Fruit fly (Drosophila melanogaster) whole organism, embryonic: Measurements from ENCODE around the gene CG10301.

Source experiments
- Abd-B ChIP-seq: fragments of 200-800 bp; sonication (Bioruptor generic); optimal IDR thresholded peaks from 2 replicates; lab custom pipeline; 2018; ENCODE audit warnings: missing biosample characterization, mild to moderate bottlenecking, missing genetic modification characterization, moderate library complexity
- Atf6 ChIP-seq: fragments of 200-800 bp; sonication (Bioruptor generic); IDR thresholded peaks from 2 replicates; pipeline ENCODE4 v1.3.6; 2022; ENCODE audit warnings: missing biosample characterization, missing genetic modification characterization
- B-H2 ChIP-seq: fragments of 200-800 bp; sonication (Bioruptor generic); optimal IDR thresholded peaks from 2 replicates; lab custom pipeline; 2018; ENCODE audit warnings: missing biosample characterization, mild to moderate bottlenecking, missing genetic modification characterization
- CG10462 ChIP-seq: fragments of 200-800 bp; sonication (Bioruptor generic); optimal IDR thresholded peaks from 2 replicates; lab custom pipeline; 2016; ENCODE audit warnings: missing biosample characterization, missing genetic modification characterization
- CG12299 ChIP-seq: fragments of 200-800 bp; sonication (Bioruptor generic); optimal IDR thresholded peaks from 2 replicates; lab custom pipeline; 2018; ENCODE audit warnings: missing biosample characterization, mild to moderate bottlenecking, missing genetic modification characterization
- CG12659 ChIP-seq: fragments of 200-800 bp; sonication (Bioruptor generic); optimal IDR thresholded peaks from 3 replicates; lab custom pipeline; 2017; ENCODE audit warnings: mild to moderate bottlenecking, missing biosample characterization, missing genetic modification reagents, missing genetic modification characterization
- CG13624 ChIP-seq: fragments of 200-800 bp; sonication (Bioruptor generic); optimal IDR thresholded peaks from 2 replicates; lab custom pipeline; 2016; ENCODE audit warnings: missing biosample characterization, missing genetic modification characterization
- CG15696 ChIP-seq: fragments of 200-800 bp; sonication (Bioruptor generic); optimal IDR thresholded peaks from 2 replicates; lab custom pipeline; 2019; ENCODE audit warnings: missing biosample characterization, mild to moderate bottlenecking, missing genetic modification characterization, moderate library complexity
- CG1647 ChIP-seq: fragments of 200-800 bp; sonication (Bioruptor generic); optimal IDR thresholded peaks from 3 replicates; lab custom pipeline; 2016; ENCODE audit warnings: missing biosample characterization, missing genetic modification characterization
- CG17802 ChIP-seq: fragments of 200-800 bp; sonication (Bioruptor generic); optimal IDR thresholded peaks from 2 replicates; lab custom pipeline; 2018; ENCODE audit warnings: missing biosample characterization, mild to moderate bottlenecking, missing genetic modification characterization, moderate library complexity
- CG2116 ChIP-seq: fragments of 200-800 bp; sonication (Bioruptor generic); optimal IDR thresholded peaks from 3 replicates; lab custom pipeline; 2018; ENCODE audit warnings: missing biosample characterization, mild to moderate bottlenecking, missing genetic modification characterization
- CG2875 ChIP-seq: fragments of 200-800 bp; sonication (Bioruptor generic); optimal IDR thresholded peaks from 2 replicates; lab custom pipeline; 2017; ENCODE audit warnings: missing biosample characterization, mild to moderate bottlenecking, missing genetic modification characterization, missing genetic modification reagents
- CG31441 ChIP-seq: fragments of 200-800 bp; sonication (Bioruptor generic); IDR thresholded peaks from 2 replicates; pipeline ENCODE4 v1.3.6; 2022; ENCODE audit warnings: missing biosample characterization, missing genetic modification characterization
- CG34376 ChIP-seq: fragments of 200-800 bp; sonication (Bioruptor generic); optimal IDR thresholded peaks from 2 replicates; lab custom pipeline; 2018; ENCODE audit warnings: missing biosample characterization, mild to moderate bottlenecking, missing genetic modification characterization
- CG3838 ChIP-seq: fragments of 200-800 bp; sonication (Bioruptor generic); optimal IDR thresholded peaks from 3 replicates; lab custom pipeline; 2016; ENCODE audit warnings: missing biosample characterization, missing genetic modification characterization
- CG3995 ChIP-seq: fragments of 200-800 bp; sonication (Bioruptor generic); optimal IDR thresholded peaks from 3 replicates; lab custom pipeline; 2016; ENCODE audit warnings: missing biosample characterization, missing genetic modification characterization
- CG4328 ChIP-seq: fragments of 200-800 bp; sonication (Bioruptor generic); optimal IDR thresholded peaks from 3 replicates; lab custom pipeline; 2017; ENCODE audit warnings: missing biosample characterization, missing genetic modification reagents, missing genetic modification characterization
- CG8765 ChIP-seq: fragments of 200-800 bp; sonication (Bioruptor generic); IDR thresholded peaks from 2 replicates; pipeline ENCODE4 v1.3.6; 2022; ENCODE audit warnings: missing biosample characterization, missing genetic modification characterization
- CG8924 ChIP-seq: fragments of 200-800 bp; optimal IDR thresholded peaks from 3 replicates; lab custom pipeline; 2019; ENCODE audit warnings: missing biosample characterization, mild to moderate bottlenecking, missing genetic modification characterization, moderate library complexity
- Dip3 ChIP-seq: fragments of 200-800 bp; sonication (Bioruptor generic); optimal IDR thresholded peaks from 3 replicates; lab custom pipeline; 2016; ENCODE audit warnings: missing biosample characterization, missing genetic modification characterization
- Ets65A ChIP-seq: fragments of 200-800 bp; sonication (Bioruptor generic); peaks from one replicate; lab custom pipeline; 2016; ENCODE audit warnings: missing biosample characterization, missing genetic modification characterization
- HHEX ChIP-seq: fragments of 200-800 bp; sonication (Bioruptor generic); optimal IDR thresholded peaks from 3 replicates; lab custom pipeline; 2017; ENCODE audit warnings: missing biosample characterization, mild to moderate bottlenecking, missing genetic modification characterization, missing genetic modification reagents
- HLH3B ChIP-seq: fragments of 200-800 bp; sonication (Bioruptor generic); IDR thresholded peaks from 2 replicates; pipeline ENCODE4 v1.3.6; 2022; ENCODE audit warnings: missing biosample characterization, missing genetic modification characterization
- Hey ChIP-seq: fragments of 200-800 bp; sonication (Bioruptor generic); optimal IDR thresholded peaks from 3 replicates; lab custom pipeline; 2018; ENCODE audit warnings: missing biosample characterization, mild to moderate bottlenecking, missing genetic modification characterization
- Mrtf ChIP-seq: fragments of 200-800 bp; sonication (Bioruptor generic); IDR thresholded peaks from 3 replicates; pipeline ENCODE4 v1.3.6; 2022; ENCODE audit warnings: missing biosample characterization, missing genetic modification characterization
- Sox100B ChIP-seq: fragments of 200-800 bp; sonication (Bioruptor generic); optimal IDR thresholded peaks from 3 replicates; lab custom pipeline; 2018; ENCODE audit warnings: missing biosample characterization, mild to moderate bottlenecking, missing genetic modification characterization
- Taf1 ChIP-seq: fragments of 200-800 bp; sonication (Bioruptor generic); IDR thresholded peaks from 2 replicates; pipeline ENCODE4 v1.3.6; 2022; ENCODE audit warnings: missing biosample characterization, missing genetic modification characterization
- Xbp1 ChIP-seq: fragments of 200-800 bp; sonication (Bioruptor generic); optimal IDR thresholded peaks from 3 replicates; lab custom pipeline; 2016; ENCODE audit warnings: missing biosample characterization, mild to moderate bottlenecking, missing genetic modification characterization
- ab ChIP-seq: fragments of 200-800 bp; sonication (Bioruptor generic); optimal IDR thresholded peaks from 2 replicates; lab custom pipeline; 2016; ENCODE audit warnings: missing biosample characterization, missing genetic modification characterization
- abd-A ChIP-seq: fragments of 200-800 bp; sonication (Bioruptor generic); optimal IDR thresholded peaks from 3 replicates; lab custom pipeline; 2019; ENCODE audit warnings: missing biosample characterization, mild to moderate bottlenecking, missing genetic modification characterization, moderate library complexity
- bcd ChIP-seq: fragments of 200-800 bp; sonication (Bioruptor generic); optimal IDR thresholded peaks from 2 replicates; lab custom pipeline; 2017; ENCODE audit warnings: missing biosample characterization, mild to moderate bottlenecking, missing genetic modification characterization
- caup ChIP-seq: fragments of 200-800 bp; sonication (Bioruptor generic); optimal IDR thresholded peaks from 3 replicates; lab custom pipeline; 2017; ENCODE audit warnings: missing biosample characterization, mild to moderate bottlenecking, missing genetic modification characterization, moderate library complexity; ENCODE audit not compliant: severe bottlenecking
- corto ChIP-seq: fragments of 200-800 bp; sonication (Bioruptor generic); optimal IDR thresholded peaks from 2 replicates; lab custom pipeline; 2016; ENCODE audit warnings: missing biosample characterization, mild to moderate bottlenecking, missing genetic modification characterization, moderate library complexity
- dimm ChIP-seq: fragments of 200-800 bp; sonication (Bioruptor generic); IDR thresholded peaks from 2 replicates; pipeline ENCODE4 v1.3.6; 2022; ENCODE audit warnings: missing biosample characterization, missing genetic modification characterization
- dpn ChIP-seq, 2 experiments: fragments of 200-800 bp; sonication (Bioruptor generic); optimal IDR thresholded peaks; 3 replicates each; lab custom pipeline; 2016; ENCODE audit warnings: missing biosample characterization in 2 of 2, missing genetic modification characterization in 2 of 2
- fd102C ChIP-seq: fragments of 200-800 bp; sonication (Bioruptor generic); optimal IDR thresholded peaks from 2 replicates; lab custom pipeline; 2018; ENCODE audit warnings: missing biosample characterization, mild to moderate bottlenecking, missing genetic modification characterization, moderate library complexity
- ftz-f1 ChIP-seq: fragments of 200-800 bp; sonication (Bioruptor generic); optimal IDR thresholded peaks from 2 replicates; lab custom pipeline; 2016; ENCODE audit warnings: missing biosample characterization, missing genetic modification characterization
- gcm2 ChIP-seq: fragments of 200-800 bp; sonication (Bioruptor generic); optimal IDR thresholded peaks from 2 replicates; lab custom pipeline; 2016; ENCODE audit warnings: missing biosample characterization, missing genetic modification characterization
- insv ChIP-seq, 2 experiments: fragments of 200-800 bp; sonication (Bioruptor generic); optimal IDR thresholded peaks; 3 replicates each; lab custom pipeline; 2016 to 2018; ENCODE audit warnings: missing biosample characterization in 2 of 2, missing genetic modification characterization in 2 of 2
- maf-S ChIP-seq: fragments of 200-800 bp; sonication (Bioruptor generic); optimal IDR thresholded peaks from 2 replicates; lab custom pipeline; 2016; ENCODE audit warnings: missing biosample characterization, missing genetic modification characterization
- prd ChIP-seq, 3 experiments: fragments of >200 bp in 2 of 3; fragments of 200-800 bp in 1 of 3; sonication (Bioruptor generic) in 1 of 3; optimal IDR thresholded peaks in 2 of 3; IDR thresholded peaks in 1 of 3; 2 replicates in 2 of 3; 3 replicates in 1 of 3; pipeline versions ENCODE4 v1.3.6 to Lab custom; 2017 to 2022; ENCODE audit warnings: missing biosample characterization in 1 of 3, missing genetic modification characterization in 1 of 3
- rib ChIP-seq: fragments of 200-800 bp; sonication (Bioruptor generic); IDR thresholded peaks from 2 replicates; pipeline ENCODE4 v1.3.6; 2022; ENCODE audit warnings: missing biosample characterization, missing genetic modification characterization
- slou ChIP-seq: fragments of 200-800 bp; sonication (Bioruptor generic); optimal IDR thresholded peaks from 3 replicates; lab custom pipeline; 2016; ENCODE audit warnings: missing biosample characterization, missing genetic modification characterization
- stwl ChIP-seq: fragments of 200-800 bp; sonication (Bioruptor generic); optimal IDR thresholded peaks from 3 replicates; lab custom pipeline; 2018; ENCODE audit warnings: missing biosample characterization, mild to moderate bottlenecking, missing genetic modification characterization, moderate library complexity
- vnd ChIP-seq: fragments of 200-800 bp; sonication (Bioruptor generic); IDR thresholded peaks from 3 replicates; pipeline ENCODE4 v1.3.6; 2022; ENCODE audit warnings: missing biosample characterization, missing genetic modification characterization; ENCODE audit not compliant: partially characterized antibody
- wek ChIP-seq: fragments of 200-800 bp; sonication (Bioruptor generic); optimal IDR thresholded peaks from 3 replicates; lab custom pipeline; 2018; ENCODE audit warnings: missing biosample characterization, mild to moderate bottlenecking, missing genetic modification characterization, moderate library complexity

CG10301 gene

dm6 chr3R:23683757-23684156 lies 26.2 kb upstream of the CG10301 start, which contains the start of gene CG18754:
Gene CG18754 (plus strand): TSS chr3R:23684057.
- TF ChIP-seq Dip3 (GFP tag; lab: Kevin White, UChicago) (no peak), insv (GFP tag; optimal IDR thresholded peaks at IDR 0.05; lab: Kevin White, UChicago) (no peak), Taf1 (GFP tag; lab: Robert Waterston, UW) (no peak), CG8924 (no peak), CG13624 (GFP tag; lab: Kevin White, UChicago) (no peak), CG12659 (GFP tag; lab: Kevin White, UChicago) (no peak), CG10462 (GFP tag; lab: Kevin White, UChicago) (no peak), gcm2 (no peak), B-H2 (GFP tag; lab: Kevin White, UChicago) (no peak)

- peak; percentile 9 for TF ChIP-seq CG34376 (GFP tag; lab: Kevin White, UChicago)
- TF ChIP-seq slou = no peak
- TF ChIP-seq Sox100B (GFP tag; lab: Kevin White, UChicago) = no peak
- TF ChIP-seq Abd-B (GFP tag; lab: Kevin White, UChicago) = no peak
These were observed 24.0 kb upstream of the CG10301 start, which contains the start of gene SPE for dm6 chr3R:23685955-23686354. Gene SPE (plus strand): TSS chr3R:23686255.

DNA sequence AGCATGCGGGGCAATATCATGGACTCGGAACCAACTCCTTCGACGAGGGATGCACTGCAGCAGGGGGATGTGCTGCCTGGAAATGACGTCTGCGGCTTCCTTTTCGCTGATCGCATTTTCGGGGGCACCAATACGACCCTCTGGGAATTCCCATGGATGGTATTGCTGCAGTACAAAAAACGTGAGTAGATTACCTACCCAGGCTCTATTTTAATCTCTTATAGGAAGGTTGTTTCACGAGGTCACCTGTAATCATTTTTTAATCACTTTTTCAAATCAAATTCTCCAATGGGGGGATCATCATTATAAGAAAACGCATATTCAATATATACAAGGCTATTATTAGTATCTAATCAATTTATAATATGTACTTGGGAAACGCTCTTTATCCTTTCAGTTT lies 23.0 kb upstream of the CG10301 start:
- TF ChIP-seq CG3995 (GFP tag; lab: Kevin White, UChicago) (no peak), Ets65A (GFP tag; lab: Kevin White, UChicago) (peak; percentile 70)

DNA sequence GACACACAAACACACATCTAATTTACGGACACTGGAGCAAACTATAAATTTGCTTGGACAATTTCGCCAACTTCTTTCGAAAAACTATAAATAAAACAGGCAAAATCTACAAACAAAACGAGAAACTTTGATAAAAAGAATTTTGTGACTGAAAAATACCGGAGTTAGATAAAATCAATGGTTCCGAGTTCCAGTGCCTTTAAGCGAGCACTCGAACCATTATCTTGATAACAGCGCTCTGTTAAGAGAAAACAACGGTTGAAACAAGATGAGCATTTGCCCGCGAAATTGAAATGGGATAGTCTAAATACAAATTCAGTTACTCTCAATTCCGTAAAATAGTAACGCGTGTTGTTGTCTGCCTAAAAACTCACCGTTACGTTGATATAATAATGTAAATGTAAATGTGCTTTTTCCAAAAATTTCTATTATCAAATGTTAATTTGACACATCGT lies 15.4 kb upstream of the CG10301 start, which contains the start of gene CG10254:
Gene CG10254, minus strand, starts transcription at position 405 of the 455 bp plus-strand sequence.
- TF ChIP-seq CG2116 (GFP tag; lab: Kevin White, UChicago) (peak; percentile 2), Mrtf (GFP tag; lab: Robert Waterston, UW) (no peak), corto (no peak), wek (GFP tag; lab: Kevin White, UChicago) (no peak), CG15696 (tag; lab: Kevin White, UChicago) (no peak), CG1647 (GFP tag; lab: Kevin White, UChicago) (no peak), Hey (no peak), HLH3B (no peak), Xbp1 (GFP tag; lab: Kevin White, UChicago) (no peak), dpn (GFP tag; optimal IDR thresholded peaks at IDR 0.05; lab: Kevin White, UChicago) (no peak), ab (no peak), maf-S (GFP tag; lab: Kevin White, UChicago) (no peak), CG31441 (no peak), CG12299 (tag; lab: Kevin White, UChicago) (peak; percentile 7), fd102C (no peak), abd-A (tag; lab: Kevin White, UChicago) (no peak), HHEX (no peak), CG4328 (GFP tag; lab: Kevin White, UChicago) (no peak), prd (optimal IDR thresholded peaks at IDR 0.05; lab: Kevin White, UChicago) (no peak), prd (GFP tag; IDR thresholded peaks at IDR 0.05; lab: Robert Waterston, UW) (no peak), CG17802 (tag; lab: Kevin White, UChicago) (no peak), caup (GFP tag; lab: Kevin White, UChicago) (no peak), rib (GFP tag; lab: Robert Waterston, UW) (no peak), CG8765 (GFP tag; lab: Robert Waterston, UW) (no peak), stwl (tag; lab: Kevin White, UChicago) (peak; percentile 38), dimm (GFP tag; lab: Robert Waterston, UW) (no peak), CG3838 (GFP tag; lab: Kevin White, UChicago) (no peak), ftz-f1 (GFP tag; lab: Kevin White, UChicago) (no peak), CG2875 (GFP tag; lab: Kevin White, UChicago) (no peak), vnd (GFP tag; lab: Robert Waterston, UW) (no peak), bcd (GFP tag; lab: Kevin White, UChicago) (no peak), Atf6 (GFP tag; lab: Robert Waterston, UW) (no peak)
